Worm (Caenorhabditis elegans) whole organism, young adult: Measurements from ENCODE around the gene hnd-1.

Experiments used
- ZK185.1 ChIP-seq: sonication (generic microtip); optimal IDR thresholded peaks from 2 replicates; lab custom pipeline; 2016; ENCODE audit warnings: mild to moderate bottlenecking, missing genetic modification characterization, missing compliant biosample characterization; ENCODE audit not compliant: poor library complexity, severe bottlenecking
- dpff-1 ChIP-seq: sonication (generic microtip); optimal IDR thresholded peaks from 2 replicates; lab custom pipeline; 2017; ENCODE audit warnings: mild to moderate bottlenecking, missing genetic modification characterization, missing compliant biosample characterization
- egrh-3 ChIP-seq: fragments of 200-800 bp; sonication (Bioruptor generic); IDR thresholded peaks from 2 replicates; pipeline ENCODE4 v1.3.6; 2022; ENCODE audit warnings: missing genetic modification reagents, missing genetic modification characterization, missing compliant biosample characterization
- ets-4 ChIP-seq: fragments of 200-800 bp; sonication (Bioruptor generic); optimal IDR thresholded peaks from 2 replicates; lab custom pipeline; 2018; ENCODE audit warnings: mild to moderate bottlenecking, missing genetic modification characterization, missing compliant biosample characterization
- hmg-1.2 ChIP-seq: fragments of 200-800 bp; sonication (Bioruptor generic); IDR thresholded peaks from 2 replicates; pipeline ENCODE4 v1.3.6; 2022; ENCODE audit warnings: missing genetic modification reagents, missing genetic modification characterization, missing compliant biosample characterization
- lag-1 ChIP-seq: fragments of 200-800 bp; sonication (Bioruptor generic); IDR thresholded peaks from 2 replicates; pipeline ENCODE4 v1.3.6; 2022; ENCODE audit warnings: missing genetic modification reagents, missing genetic modification characterization, missing compliant biosample characterization
- let-607 ChIP-seq, 2 experiments: fragments of 200-800 bp in 1 of 2; sonication (Bioruptor generic) in 1 of 2; sonication (generic microtip) in 1 of 2; optimal IDR thresholded peaks; 2 replicates each; lab custom pipeline; 2016 to 2018; ENCODE audit warnings: mild to moderate bottlenecking in 2 of 2, missing compliant biosample characterization in 2 of 2, missing genetic modification characterization in 2 of 2, moderate library complexity in 2 of 2, missing genotype in 1 of 2
- lin-40 ChIP-seq: sonication (generic microtip); optimal IDR thresholded peaks from 2 replicates; lab custom pipeline; 2016; ENCODE audit warnings: missing genetic modification characterization, mild to moderate bottlenecking, missing compliant biosample characterization, missing genotype, missing genetic modification reagents
- nhr-90 ChIP-seq: sonication (generic microtip); optimal IDR thresholded peaks from 2 replicates; lab custom pipeline; 2016; ENCODE audit warnings: missing genotype, mild to moderate bottlenecking, missing genetic modification characterization, missing compliant biosample characterization
- unc-130 ChIP-seq: sonication (generic microtip); optimal IDR thresholded peaks from 2 replicates; lab custom pipeline; 2016; ENCODE audit warnings: missing genetic modification reagents, missing genetic modification characterization, missing compliant biosample characterization

DNA sequence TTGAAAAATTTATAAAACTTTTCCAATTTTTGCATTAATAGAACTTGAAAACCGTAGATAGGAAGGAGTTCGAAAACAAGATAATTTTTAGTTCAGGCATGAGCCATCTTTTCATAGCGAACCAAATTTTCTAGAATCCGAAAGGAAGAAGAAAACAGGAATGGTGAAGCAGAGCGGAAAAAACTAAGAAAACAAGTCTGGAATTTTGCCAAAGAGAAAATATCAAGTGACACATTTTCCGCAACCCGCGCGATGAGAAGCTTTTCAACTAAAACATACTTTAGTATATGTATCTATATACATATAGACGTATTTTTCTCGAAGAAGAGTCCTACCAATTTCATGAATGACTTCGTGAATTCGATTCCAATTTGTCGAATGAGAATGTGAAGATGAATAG is 42.8 kb upstream of the hnd-1 start:
- TF ChIP-seq unc-130 (GFP tag; lab: Kevin White, UChicago) (no peak), lag-1 (GFP tag; lab: Robert Waterston, UW) (no peak), egrh-3 (GFP tag; lab: Robert Waterston, UW) (no peak), lin-40 (tag; lab: Kevin White, UChicago) (no peak), ets-4 (GFP tag; lab: Kevin White, UChicago) (no peak), ZK185.1 (no peak), nhr-90 (tag; lab: Kevin White, UChicago) (no peak), dpff-1 (tag; lab: Kevin White, UChicago) (no peak), let-607 (tag; optimal IDR thresholded peaks at IDR 0.05; lab: Kevin White, UChicago) (no peak), hmg-1.2 (GFP tag; lab: Robert Waterston, UW) (no peak)
